Worm (Caenorhabditis elegans) whole organism, L2 larva: ENCODE data around the gene dig-1.

ENCODE experiments used
- C34F6.9 ChIP-seq: fragments of 150-350 bp; optimal IDR thresholded peaks from 2 replicates; lab custom pipeline; 2014; ENCODE audit warnings: missing biosample characterization, missing genetic modification characterization
- F13H6.1 ChIP-seq: sonication (generic microtip); optimal IDR thresholded peaks from 2 replicates; lab custom pipeline; 2016; ENCODE audit warnings: missing genetic modification characterization, missing compliant biosample characterization
- R02D3.7 ChIP-seq: fragments of 150-350 bp; optimal IDR thresholded peaks from 2 replicates; lab custom pipeline; 2014; ENCODE audit warnings: missing biosample characterization, missing genetic modification characterization
- Y55F3AM.14 ChIP-seq: fragments of 200-800 bp; sonication (Bioruptor generic); optimal IDR thresholded peaks from 2 replicates; lab custom pipeline; 2018; ENCODE audit warnings: mild to moderate bottlenecking, missing genetic modification characterization, missing compliant biosample characterization
- ZK546.5 ChIP-seq: sonication (generic microtip); optimal IDR thresholded peaks from 2 replicates; lab custom pipeline; 2017; ENCODE audit warnings: missing biosample characterization, missing genetic modification characterization
- alr-1 ChIP-seq: fragments of 150-350 bp; optimal IDR thresholded peaks from 2 replicates; lab custom pipeline; 2014; ENCODE audit warnings: missing biosample characterization, missing genetic modification characterization
- aly-2 ChIP-seq: fragments of 150-350 bp; optimal IDR thresholded peaks from 2 replicates; lab custom pipeline; 2014; ENCODE audit warnings: missing biosample characterization, missing genetic modification characterization
- ama-1 ChIP-seq: fragments of 150-350 bp; optimal IDR thresholded peaks from 2 replicates; lab custom pipeline; 2018; ENCODE audit warnings: inconsistent platforms
- blmp-1 ChIP-seq: sonication (generic microtip); optimal IDR thresholded peaks from 2 replicates; lab custom pipeline; 2017; ENCODE audit warnings: missing genetic modification characterization, mild to moderate bottlenecking, missing compliant biosample characterization, antibody characterized with exemption, moderate library complexity; ENCODE audit not compliant: insufficient read depth
- ceh-16 ChIP-seq: fragments of 150-350 bp; optimal IDR thresholded peaks from 2 replicates; lab custom pipeline; 2014; ENCODE audit warnings: missing biosample characterization, missing genetic modification characterization
- ceh-82 ChIP-seq: fragments of 150-350 bp; optimal IDR thresholded peaks from 2 replicates; lab custom pipeline; 2014; ENCODE audit warnings: missing biosample characterization, missing genetic modification characterization
- crh-2 ChIP-seq: sonication (generic microtip); optimal IDR thresholded peaks from 2 replicates; lab custom pipeline; 2017; ENCODE audit warnings: missing biosample characterization, missing genetic modification characterization
- dmd-4 ChIP-seq: sonication (generic microtip); optimal IDR thresholded peaks from 2 replicates; lab custom pipeline; 2017; ENCODE audit warnings: missing biosample characterization, missing genetic modification characterization
- elt-1 ChIP-seq: fragments of 150-350 bp; optimal IDR thresholded peaks from 2 replicates; lab custom pipeline; 2014; ENCODE audit warnings: missing biosample characterization, missing genetic modification characterization
- elt-3 ChIP-seq: sonication (generic microtip); optimal IDR thresholded peaks from 2 replicates; lab custom pipeline; 2017; ENCODE audit warnings: missing biosample characterization, missing genetic modification characterization
- fos-1 ChIP-seq: fragments of 150-350 bp; optimal IDR thresholded peaks from 2 replicates; lab custom pipeline; 2014; ENCODE audit warnings: missing biosample characterization, missing genetic modification characterization
- gmeb-1 ChIP-seq: fragments of 150-350 bp; optimal IDR thresholded peaks from 2 replicates; lab custom pipeline; 2014; ENCODE audit warnings: missing biosample characterization, missing genetic modification characterization
- lin-11 ChIP-seq: fragments of 150-350 bp; sonication (generic microtip); optimal IDR thresholded peaks from 2 replicates; lab custom pipeline; 2014; ENCODE audit warnings: missing biosample characterization, missing genetic modification characterization, inconsistent platforms, mixed read lengths
- lin-13 ChIP-seq: fragments of 150-350 bp; optimal IDR thresholded peaks from 2 replicates; lab custom pipeline; 2014; ENCODE audit warnings: missing biosample characterization, missing genetic modification reagents, missing genetic modification characterization
- lin-39 ChIP-seq: fragments of 150-350 bp; optimal IDR thresholded peaks from 2 replicates; lab custom pipeline; 2014; ENCODE audit warnings: missing biosample characterization, missing genetic modification reagents, missing genetic modification characterization
- lsy-2 ChIP-seq, 2 experiments: fragments of 150-350 bp in 1 of 2; sonication (generic microtip) in 1 of 2; optimal IDR thresholded peaks; 2 replicates each; lab custom pipeline; 2014 to 2017; ENCODE audit warnings: missing biosample characterization in 2 of 2, missing genetic modification characterization in 2 of 2
- mab-5 ChIP-seq: fragments of 150-350 bp; optimal IDR thresholded peaks from 2 replicates; lab custom pipeline; 2014; ENCODE audit warnings: missing biosample characterization, missing genetic modification characterization
- mbf-1 ChIP-seq: sonication (generic microtip); optimal IDR thresholded peaks from 2 replicates; lab custom pipeline; 2017; ENCODE audit warnings: missing biosample characterization, missing genetic modification characterization
- mdl-1 ChIP-seq, 2 experiments: fragments of 150-350 bp in 1 of 2; sonication (generic microtip) in 1 of 2; optimal IDR thresholded peaks; 2 replicates each; lab custom pipeline; 2017; ENCODE audit warnings: missing biosample characterization in 2 of 2, missing genetic modification characterization in 2 of 2
- nhr-10 ChIP-seq: sonication (generic microtip); optimal IDR thresholded peaks from 2 replicates; lab custom pipeline; 2017; ENCODE audit warnings: missing biosample characterization, missing genetic modification characterization
- nhr-12 ChIP-seq: fragments of 150-350 bp; optimal IDR thresholded peaks from 2 replicates; lab custom pipeline; 2014; ENCODE audit warnings: missing biosample characterization, missing genetic modification characterization
- nhr-129 ChIP-seq: fragments of 150-350 bp; optimal IDR thresholded peaks from 2 replicates; lab custom pipeline; 2014; ENCODE audit warnings: missing biosample characterization, missing genetic modification characterization
- nhr-21 ChIP-seq: fragments of 150-350 bp; optimal IDR thresholded peaks from 2 replicates; lab custom pipeline; 2014; ENCODE audit warnings: missing biosample characterization, missing genetic modification characterization
- nhr-23 ChIP-seq: fragments of 150-350 bp; optimal IDR thresholded peaks from 2 replicates; lab custom pipeline; 2014; ENCODE audit warnings: missing biosample characterization, missing genetic modification reagents, missing genetic modification characterization
- nhr-237 ChIP-seq: fragments of 150-350 bp; optimal IDR thresholded peaks from 2 replicates; lab custom pipeline; 2014; ENCODE audit warnings: missing biosample characterization, missing genetic modification characterization
- nhr-25 ChIP-seq: fragments of 150-350 bp; sonication (generic microtip); optimal IDR thresholded peaks from 3 replicates; lab custom pipeline; 2014; ENCODE audit warnings: missing biosample characterization, missing genetic modification characterization
- peb-1 ChIP-seq: fragments of 150-350 bp; optimal IDR thresholded peaks from 2 replicates; lab custom pipeline; 2014; ENCODE audit warnings: missing biosample characterization, missing genetic modification characterization
- sem-4 ChIP-seq: fragments of 150-350 bp; optimal IDR thresholded peaks from 2 replicates; lab custom pipeline; 2014; ENCODE audit warnings: missing biosample characterization, missing genetic modification reagents, missing genetic modification characterization
- skn-1 ChIP-seq: sonication (generic microtip); optimal IDR thresholded peaks from 2 replicates; lab custom pipeline; 2017; ENCODE audit warnings: missing biosample characterization, missing genetic modification characterization
- sma-3 ChIP-seq: sonication (generic microtip); optimal IDR thresholded peaks from 2 replicates; lab custom pipeline; 2016; ENCODE audit warnings: missing genetic modification reagents, missing genetic modification characterization, missing compliant biosample characterization
- sma-9 ChIP-seq, 2 experiments: fragments of 150-350 bp in 1 of 2; sonication (generic microtip) in 1 of 2; optimal IDR thresholded peaks; 2 replicates each; lab custom pipeline; 2014 to 2016; ENCODE audit warnings: missing genetic modification characterization in 2 of 2, mild to moderate bottlenecking in 1 of 2, missing biosample characterization in 1 of 2, missing compliant biosample characterization in 1 of 2, missing genetic modification reagents in 1 of 2, moderate library complexity in 1 of 2
- unc-39 ChIP-seq: fragments of 150-350 bp; optimal IDR thresholded peaks from 2 replicates; lab custom pipeline; 2014; ENCODE audit warnings: missing biosample characterization, missing genetic modification characterization
- unc-55 ChIP-seq: fragments of 150-350 bp; sonication (generic microtip); optimal IDR thresholded peaks from 3 replicates; lab custom pipeline; 2014; ENCODE audit warnings: missing biosample characterization, missing genetic modification reagents, missing genetic modification characterization
- zag-1 ChIP-seq: fragments of 150-350 bp; optimal IDR thresholded peaks from 2 replicates; lab custom pipeline; 2014; ENCODE audit warnings: missing biosample characterization, missing genetic modification characterization
- ztf-11 ChIP-seq: sonication (generic microtip); optimal IDR thresholded peaks from 2 replicates; lab custom pipeline; 2017; ENCODE audit warnings: missing biosample characterization, missing genetic modification characterization
- ztf-4 ChIP-seq: fragments of 150-350 bp; optimal IDR thresholded peaks from 2 replicates; lab custom pipeline; 2014; ENCODE audit warnings: missing biosample characterization, missing genetic modification characterization

dig-1 gene

DNA sequence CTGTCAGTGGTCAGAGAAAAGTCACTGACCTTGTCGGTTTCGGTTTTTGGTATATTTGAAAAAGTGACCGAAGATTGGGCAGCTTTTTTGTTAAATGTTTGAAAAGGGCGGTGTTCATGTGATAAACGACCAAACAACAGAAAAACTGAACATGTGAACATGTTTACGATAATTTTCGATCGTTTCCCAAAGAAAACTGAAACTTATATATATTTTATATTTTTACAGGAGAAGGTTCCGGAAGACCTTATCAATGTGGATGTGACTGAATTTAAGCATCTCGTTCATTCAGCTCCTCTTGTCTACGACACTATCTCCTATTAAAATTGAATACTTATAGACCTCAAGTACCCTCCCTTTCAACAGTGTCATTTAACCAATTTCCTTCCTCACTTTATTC, 53.6 kb downstream of the dig-1 start:
- TF ChIP-seq sma-3 (GFP tag; lab: Kevin White, UChicago) (no peak), crh-2 (tag; lab: Kevin White, UChicago) (peak; percentile 6), Y55F3AM.14 (GFP tag; lab: Kevin White, UChicago) (no peak)

DNA sequence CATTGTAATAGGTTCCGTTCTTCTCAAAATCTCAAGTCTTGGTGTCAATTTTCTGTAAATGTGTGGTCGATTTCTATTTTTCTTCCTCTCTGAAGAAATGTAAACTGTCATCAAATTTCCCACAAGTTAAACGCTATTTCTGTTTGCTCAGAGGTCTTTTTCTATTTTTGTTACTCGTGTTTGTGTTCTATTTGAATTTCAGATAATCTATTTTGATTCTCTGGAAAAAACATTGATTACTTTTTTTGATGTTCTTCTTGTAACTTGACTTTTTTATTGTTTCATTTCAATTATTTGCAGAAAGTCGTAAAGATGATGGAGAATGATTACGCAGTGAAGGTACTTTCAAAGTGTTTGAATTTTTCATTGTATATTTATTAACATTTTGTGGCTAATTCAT, 56.4 kb downstream of the dig-1 start, which contains the start of gene lim-8:
Gene lim-8, plus strand, starts transcription at position 301 of the 400 bp plus-strand sequence.
- no peak for TF ChIP-seq mdl-1 (tag; optimal IDR thresholded peaks at IDR 0.05; lab: Kevin White, UChicago)
- TF ChIP-seq ama-1 (lab: Kevin White, UChicago): no peak
- TF ChIP-seq Y55F3AM.14 (GFP tag; lab: Kevin White, UChicago): no peak
- TF ChIP-seq lin-11: no peak

DNA sequence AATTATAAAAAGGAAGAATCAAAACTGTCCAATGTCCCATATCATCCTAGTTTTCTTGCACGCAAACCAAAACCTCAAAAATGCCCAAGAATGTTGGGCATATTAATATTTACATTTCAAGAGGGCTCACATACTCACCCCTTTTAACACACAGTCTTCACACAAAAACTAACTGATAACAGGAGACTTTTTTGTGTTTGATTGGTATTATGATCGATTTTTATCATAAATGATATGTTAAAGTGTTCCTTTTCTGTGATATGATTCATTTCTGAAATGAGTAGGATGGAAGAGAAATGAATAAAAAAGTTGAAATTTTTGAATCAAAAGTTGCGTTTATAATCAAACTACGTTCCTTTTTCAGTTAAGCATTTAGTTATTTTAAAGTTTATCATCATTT, 57.0 kb downstream of the dig-1 start:
- peak; percentile 83 for TF ChIP-seq fos-1 (tag; lab: Kevin White, UChicago)
- no peak for TF ChIP-seq nhr-129
- TF ChIP-seq mdl-1 (tag; optimal IDR thresholded peaks at IDR 0.05; lab: Kevin White, UChicago): no peak

DNA sequence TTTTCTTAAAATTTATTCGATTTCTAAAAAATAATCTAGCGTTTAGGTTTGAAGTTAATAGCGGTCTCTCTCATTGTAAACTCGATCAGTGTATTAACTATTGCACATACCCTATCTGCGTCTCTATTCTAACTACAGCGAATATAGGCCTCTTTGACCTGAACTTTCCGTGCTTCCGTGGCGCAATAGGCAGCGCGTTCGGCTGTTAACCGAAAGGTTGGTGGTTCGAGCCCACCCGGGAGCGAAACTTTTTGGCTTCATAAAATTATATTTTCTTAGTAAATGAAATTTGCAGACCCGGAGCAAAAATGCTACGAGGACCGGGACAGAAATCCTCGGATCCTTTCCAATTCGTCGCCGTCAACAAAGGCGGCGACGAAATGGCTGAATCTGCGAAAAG, 59.3 kb downstream of the dig-1 start:
- TF ChIP-seq nhr-237: no peak
- no peak for TF ChIP-seq nhr-21 (tag; lab: Kevin White, UChicago)
- no peak for TF ChIP-seq ceh-16 (tag; lab: Kevin White, UChicago)
- no peak for TF ChIP-seq mdl-1 (tag; optimal IDR thresholded peaks at IDR 0.05; lab: Kevin White, UChicago)
- no peak for TF ChIP-seq elt-3
- no peak for TF ChIP-seq lin-13 (GFP tag; lab: Kevin White, UChicago)
- TF ChIP-seq nhr-23 (tag; lab: Kevin White, UChicago): no peak
- no peak for TF ChIP-seq dmd-4
- no peak for TF ChIP-seq ama-1 (lab: Kevin White, UChicago)
- TF ChIP-seq sma-3 (GFP tag; lab: Kevin White, UChicago): peak; percentile 25
- peak; percentile 17 for TF ChIP-seq sma-9 (GFP tag; optimal IDR thresholded peaks at IDR 0.05; lab: Kevin White, UChicago)
- no peak for TF ChIP-seq sma-9 (tag; optimal IDR thresholded peaks at IDR 0.05; lab: Kevin White, UChicago)
- no peak for TF ChIP-seq unc-39 (tag; lab: Kevin White, UChicago)
- TF ChIP-seq ztf-11 (tag; lab: Kevin White, UChicago): no peak
- TF ChIP-seq Y55F3AM.14 (GFP tag; lab: Kevin White, UChicago): no peak
- no peak for TF ChIP-seq nhr-25 (tag; lab: Kevin White, UChicago)
- TF ChIP-seq mab-5: no peak
- no peak for TF ChIP-seq aly-2 (tag; lab: Kevin White, UChicago)
- no peak for TF ChIP-seq ztf-4
- TF ChIP-seq unc-55 (GFP tag; lab: Kevin White, UChicago): no peak
- TF ChIP-seq skn-1: no peak
- TF ChIP-seq R02D3.7: no peak
- no peak for TF ChIP-seq zag-1 (tag; lab: Kevin White, UChicago)
- TF ChIP-seq C34F6.9 (tag; lab: Kevin White, UChicago): peak; percentile 15
- no peak for TF ChIP-seq ZK546.5 (tag; lab: Kevin White, UChicago)
- peak; percentile 18 for TF ChIP-seq fos-1 (tag; lab: Kevin White, UChicago)
- TF ChIP-seq peb-1 (tag; lab: Kevin White, UChicago): no peak
- no peak for TF ChIP-seq blmp-1 (tag; lab: Kevin White, UChicago)
- no peak for TF ChIP-seq ceh-82 (tag; lab: Kevin White, UChicago)
- TF ChIP-seq nhr-10 (tag; lab: Kevin White, UChicago): no peak
- no peak for TF ChIP-seq lsy-2 (tag; optimal IDR thresholded peaks at IDR 0.05; lab: Kevin White, UChicago)
- TF ChIP-seq elt-1 (tag; lab: Kevin White, UChicago): no peak
- no peak for TF ChIP-seq lin-39 (tag; lab: Kevin White, UChicago)
- TF ChIP-seq nhr-129: peak; percentile 51
- TF ChIP-seq mbf-1 (tag; lab: Kevin White, UChicago): no peak
- TF ChIP-seq lin-11: no peak
- no peak for TF ChIP-seq nhr-12 (tag; lab: Kevin White, UChicago)
- no peak for TF ChIP-seq sem-4
- peak; percentile 21 for TF ChIP-seq crh-2 (tag; lab: Kevin White, UChicago)
- peak; percentile 29 for TF ChIP-seq gmeb-1
- TF ChIP-seq F13H6.1 (tag; lab: Kevin White, UChicago): peak; percentile 27
- TF ChIP-seq alr-1 (tag; lab: Kevin White, UChicago): no peak
